Worm (Caenorhabditis elegans): ENCODE data around the gene nadk-1.

DNA sequence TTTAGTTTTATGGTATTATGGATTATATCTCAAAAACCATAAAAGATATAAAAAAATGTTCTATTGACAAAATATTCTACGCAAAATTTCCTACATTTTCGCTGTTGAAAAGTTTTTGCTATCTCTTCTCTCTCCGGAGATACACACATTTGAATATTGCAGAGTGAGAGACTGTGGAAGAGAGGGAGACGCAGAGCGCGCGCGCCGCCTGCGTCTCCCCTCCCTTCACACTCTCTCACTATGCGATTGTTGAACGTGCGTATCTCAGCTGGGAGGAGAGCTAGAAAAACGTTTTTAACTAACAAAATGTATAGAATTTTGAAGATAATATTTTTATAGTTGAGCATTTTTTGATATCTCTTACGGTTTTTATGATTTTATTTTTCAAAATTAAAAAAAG, 12.2 kb downstream of the nadk-1 start:
- TF ChIP-seq ces-1 (GFP tag; optimal IDR thresholded peaks at IDR 0.05) (no peak), tbx-8 (GFP tag; optimal IDR thresholded peaks at IDR 0.05) (no peak), mab-5 (tag; optimal IDR thresholded peaks at IDR 0.05) (no peak), blmp-1 (tag; optimal IDR thresholded peaks at IDR 0.05) (no peak), nhr-76 (tag; optimal IDR thresholded peaks at IDR 0.05) (no peak), unc-62 (GFP tag; optimal IDR thresholded peaks at IDR 0.05) (no peak), sem-2 (GFP tag; optimal IDR thresholded peaks at IDR 0.05) (no peak)
